Worm (Caenorhabditis elegans): ENCODE measurements around the gene Y32F6A.4.

Gene Y32F6A.4

ce11 chrV:10383950-10384349 lies 49.9 kb downstream of the Y32F6A.4 start, which contains the start of gene spe-10:
Gene spe-10, plus strand, starts transcription at chrV:10384250.
- TF ChIP-seq nhr-237 (tag; optimal IDR thresholded peaks at IDR 0.05) (no peak), ztf-1 (GFP tag; conservative IDR thresholded peaks at IDR 0.05) (no peak), elt-3 (tag; optimal IDR thresholded peaks at IDR 0.05) (no peak)

ce11 chrV:10382142-10382541 lies 51.7 kb downstream of the Y32F6A.4 start, which contains the start of gene pqn-2:
Gene pqn-2, plus strand, starts transcription at chrV:10382442.
- TF ChIP-seq sem-4 (tag; optimal IDR thresholded peaks at IDR 0.05): no peak
- no peak for TF ChIP-seq elt-1 (tag; optimal IDR thresholded peaks at IDR 0.05)
- TF ChIP-seq egl-27 (tag; optimal IDR thresholded peaks at IDR 0.05): no peak
- no peak for TF ChIP-seq C34F6.9 (tag; optimal IDR thresholded peaks at IDR 0.05)
- TF ChIP-seq skn-1 (tag; optimal IDR thresholded peaks at IDR 0.05): no peak
- no peak for TF ChIP-seq mab-5 (tag; optimal IDR thresholded peaks at IDR 0.05)
- TF ChIP-seq ama-1 (optimal IDR thresholded peaks at IDR 0.05): no peak
- no peak for TF ChIP-seq blmp-1 (tag; optimal IDR thresholded peaks at IDR 0.05; ENCODE audit: insufficient read depth)
- TF ChIP-seq zag-1 (tag; optimal IDR thresholded peaks at IDR 0.05): no peak
- no peak for TF ChIP-seq R02D3.7 (tag; optimal IDR thresholded peaks at IDR 0.05)

DNA sequence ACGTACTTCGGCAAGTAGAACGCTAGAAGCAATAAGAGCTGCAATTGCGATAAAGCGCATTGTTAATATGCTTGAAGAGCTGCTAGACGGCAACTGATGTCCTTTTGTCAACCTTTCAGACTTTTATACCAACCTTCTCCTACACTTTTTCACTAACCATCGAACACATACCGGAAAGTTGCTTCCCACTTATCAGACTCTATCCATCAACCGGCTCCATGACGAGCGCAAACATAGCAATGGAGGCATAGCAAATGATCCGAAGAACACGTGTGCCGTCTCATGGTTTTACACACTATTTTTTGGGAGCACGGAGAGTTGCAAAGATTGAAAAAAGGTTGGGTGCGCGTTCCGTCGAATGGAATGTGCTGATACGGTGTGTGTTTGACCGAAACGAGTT lies 52.1 kb downstream of the Y32F6A.4 start, which contains the start of gene abu-1:
Gene abu-1 (minus strand): TSS at position 101 of the 400 bp plus-strand sequence.
- TF ChIP-seq mdl-1 (tag; optimal IDR thresholded peaks at IDR 0.05): no peak
- TF ChIP-seq ama-1 (optimal IDR thresholded peaks at IDR 0.05): no peak
- no peak for TF ChIP-seq aly-2 (tag; optimal IDR thresholded peaks at IDR 0.05)
- no peak for TF ChIP-seq nhr-10 (tag; optimal IDR thresholded peaks at IDR 0.05)
- TF ChIP-seq blmp-1 (tag; optimal IDR thresholded peaks at IDR 0.05; ENCODE audit: insufficient read depth): no peak
- no peak for TF ChIP-seq zag-1 (tag; optimal IDR thresholded peaks at IDR 0.05)
- no peak for TF ChIP-seq snpc-4 (tag; optimal IDR thresholded peaks at IDR 0.05)
- no peak for TF ChIP-seq ztf-11 (tag; optimal IDR thresholded peaks at IDR 0.05)

- no peak for TF ChIP-seq nhr-10 (tag; optimal IDR thresholded peaks at IDR 0.05)
- TF ChIP-seq peb-1 (tag; optimal IDR thresholded peaks at IDR 0.05): no peak
These were observed 54.1 kb downstream of the Y32F6A.4 start for ce11 chrV:10379761-10380160.

ce11 chrV:10379293-10379692 lies 54.6 kb downstream of the Y32F6A.4 start, which contains the start of gene AC3.12:
Gene AC3.12, minus strand, starts transcription at chrV:10379393.
- TF ChIP-seq lin-11 (tag; optimal IDR thresholded peaks at IDR 0.05): no peak
- TF ChIP-seq nhr-129 (tag; optimal IDR thresholded peaks at IDR 0.05): no peak
- TF ChIP-seq unc-39 (tag; optimal IDR thresholded peaks at IDR 0.05): no peak
- TF ChIP-seq peb-1 (tag; optimal IDR thresholded peaks at IDR 0.05): no peak
- TF ChIP-seq mdl-1 (tag; optimal IDR thresholded peaks at IDR 0.05): no peak
